Fruit fly (Drosophila melanogaster): ENCODE data around the gene Elys.

Gene Elys

dm6 chrX:19690050-19690449 is 37.9 kb downstream of the Elys start:
- TF ChIP-seq pan (optimal IDR thresholded peaks at IDR 0.05) (no peak), EcR (GFP tag; optimal IDR thresholded peaks at IDR 0.05) (no peak), CG8478 (optimal IDR thresholded peaks at IDR 0.05) (no peak), psq (optimal IDR thresholded peaks at IDR 0.05) (no peak), usp (GFP tag; optimal IDR thresholded peaks at IDR 0.05) (no peak), Dll (optimal IDR thresholded peaks at IDR 0.05) (no peak)

dm6 chrX:19692951-19693698 is 41.0 kb downstream of the Elys start, which contains the start of gene Mer:
Mer (minus strand) TSS chrX:19693500.
- TF ChIP-seq pan (optimal IDR thresholded peaks at IDR 0.05) (no peak), CG8478 (optimal IDR thresholded peaks at IDR 0.05) (no peak), psq (optimal IDR thresholded peaks at IDR 0.05) (no peak), usp (GFP tag; optimal IDR thresholded peaks at IDR 0.05) (no peak), Dll (optimal IDR thresholded peaks at IDR 0.05) (no peak), EcR (GFP tag; optimal IDR thresholded peaks at IDR 0.05) (no peak)

DNA sequence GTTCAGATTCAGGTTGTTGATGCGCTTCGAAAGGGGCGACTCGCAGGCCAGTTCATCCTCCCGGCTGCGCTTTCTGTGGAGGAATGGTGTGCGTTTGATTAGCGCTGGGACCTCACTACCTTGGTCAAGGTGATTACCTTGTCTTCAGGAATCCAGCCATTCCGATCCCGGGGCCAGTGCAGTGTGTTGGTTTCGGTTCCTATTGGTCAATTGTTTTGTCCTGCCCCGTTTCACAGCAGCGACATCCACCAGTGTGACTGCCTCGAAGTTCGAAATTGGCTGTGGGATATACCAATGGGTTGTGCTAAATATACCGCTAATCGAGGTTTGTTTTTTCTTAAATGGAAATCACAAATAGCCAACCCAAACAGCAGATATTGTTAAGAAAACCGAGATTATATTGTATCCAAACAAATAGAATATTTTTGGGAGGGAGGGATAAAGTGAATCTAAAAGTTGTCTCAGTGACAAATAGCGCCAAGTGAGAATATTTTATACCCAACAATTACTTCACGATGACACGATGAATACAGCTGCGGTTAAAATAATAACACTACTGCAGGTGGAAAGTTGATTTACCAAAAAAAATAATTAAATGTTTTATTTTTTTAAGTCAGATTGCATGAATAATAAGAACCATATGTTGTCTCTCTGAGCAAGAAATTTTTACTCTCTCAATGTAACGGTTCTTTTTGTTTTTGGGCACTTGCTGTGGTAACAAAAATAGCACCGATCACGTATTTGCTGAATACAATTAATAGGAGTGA is 42.9 kb downstream of the Elys start, which contains the start of gene CG14229:
Gene CG14229, minus strand, starts transcription at position 459 of the 767 bp plus-strand sequence.
- TF ChIP-seq usp (GFP tag; optimal IDR thresholded peaks at IDR 0.05): no peak
- no peak for TF ChIP-seq psq (optimal IDR thresholded peaks at IDR 0.05)
- TF ChIP-seq EcR (GFP tag; optimal IDR thresholded peaks at IDR 0.05): no peak
- TF ChIP-seq pan (optimal IDR thresholded peaks at IDR 0.05): no peak
- no peak for TF ChIP-seq CG8478 (optimal IDR thresholded peaks at IDR 0.05)
- no peak for TF ChIP-seq Dll (optimal IDR thresholded peaks at IDR 0.05)

DNA sequence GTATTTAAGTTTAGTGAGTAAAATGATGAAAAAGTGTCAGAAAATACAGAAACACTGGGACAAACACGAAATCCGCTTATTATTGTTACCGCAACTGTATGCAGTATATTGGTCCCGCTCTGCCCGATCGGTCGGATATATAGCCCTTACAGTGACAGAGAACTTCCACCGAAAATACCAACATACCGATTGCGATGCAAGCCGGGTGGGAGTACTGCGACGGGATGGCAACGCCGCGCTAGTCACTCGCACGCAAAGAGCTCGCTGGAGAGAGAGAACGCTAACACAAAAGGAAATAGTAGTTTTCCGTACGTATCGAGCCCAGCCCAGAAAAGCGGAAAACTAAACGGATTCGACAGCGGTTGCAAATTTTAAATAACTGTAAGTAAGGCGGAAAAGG is 44.7 kb downstream of the Elys start, which contains the start of gene Cdc42:
Gene Cdc42, plus strand, starts transcription at position 247 of the 400 bp plus-strand sequence.
- TF ChIP-seq psq (optimal IDR thresholded peaks at IDR 0.05): no peak
- TF ChIP-seq Dll (optimal IDR thresholded peaks at IDR 0.05): no peak
- no peak for TF ChIP-seq pan (optimal IDR thresholded peaks at IDR 0.05)
- no peak for TF ChIP-seq usp (GFP tag; optimal IDR thresholded peaks at IDR 0.05)
- TF ChIP-seq CG8478 (optimal IDR thresholded peaks at IDR 0.05): no peak
- no peak for TF ChIP-seq EcR (GFP tag; optimal IDR thresholded peaks at IDR 0.05)

dm6 chrX:19697255-19697877 is 45.3 kb downstream of the Elys start:
- peak; percentile 12 for TF ChIP-seq Dll (optimal IDR thresholded peaks at IDR 0.05)
- no peak for TF ChIP-seq usp (GFP tag; optimal IDR thresholded peaks at IDR 0.05)
- no peak for TF ChIP-seq EcR (GFP tag; optimal IDR thresholded peaks at IDR 0.05)
- TF ChIP-seq pan (optimal IDR thresholded peaks at IDR 0.05): no peak
- no peak for TF ChIP-seq psq (optimal IDR thresholded peaks at IDR 0.05)
- TF ChIP-seq CG8478 (optimal IDR thresholded peaks at IDR 0.05): peak; percentile 6

DNA sequence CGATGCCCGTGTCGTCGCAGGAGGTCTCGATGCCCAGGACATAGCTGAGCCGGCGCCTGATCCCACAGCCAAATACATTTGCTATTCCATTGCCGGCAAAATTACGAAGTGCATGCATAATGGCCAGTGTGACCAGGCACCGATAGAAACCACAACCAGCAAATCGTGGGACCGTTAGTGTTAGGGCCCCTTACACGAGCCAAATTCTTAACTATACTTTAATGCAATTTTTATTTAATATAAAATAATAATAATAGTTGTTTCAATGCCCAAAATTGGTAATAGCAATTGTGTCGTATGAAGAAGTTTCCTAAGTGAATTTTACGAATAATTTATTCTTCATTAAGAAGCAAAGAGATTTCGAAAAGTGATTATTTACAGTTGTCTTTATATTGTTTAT is 49.5 kb downstream of the Elys start, which contains the start of gene Tcs4:
Gene Tcs4, minus strand, starts transcription at position 145 of the 400 bp plus-strand sequence.
- TF ChIP-seq psq (optimal IDR thresholded peaks at IDR 0.05) (no peak), CG8478 (optimal IDR thresholded peaks at IDR 0.05) (no peak), pan (optimal IDR thresholded peaks at IDR 0.05) (no peak), usp (GFP tag; optimal IDR thresholded peaks at IDR 0.05) (no peak), EcR (GFP tag; optimal IDR thresholded peaks at IDR 0.05) (no peak), Dll (optimal IDR thresholded peaks at IDR 0.05) (no peak)

DNA sequence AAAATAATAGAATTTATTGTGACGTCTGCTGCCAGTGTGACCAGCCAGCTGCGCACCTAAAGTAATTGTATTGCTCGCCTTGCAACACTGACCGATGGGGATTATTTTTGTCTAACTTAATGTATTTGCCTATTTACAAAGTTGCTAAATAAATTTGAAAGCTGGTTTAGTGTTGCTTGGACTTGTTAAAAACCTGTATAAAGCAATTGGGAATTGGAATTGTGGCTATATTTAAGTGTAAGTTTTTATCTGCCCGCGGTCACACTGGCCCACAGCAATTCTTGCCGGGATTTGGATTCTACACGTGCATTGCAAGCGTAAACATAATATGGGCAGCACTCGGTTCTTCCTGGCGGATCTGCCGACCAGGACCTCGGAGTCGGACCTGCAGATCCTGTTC is 52.0 kb downstream of the Elys start, which contains the start of the genes CG14230 and CG14232:
Gene CG14230, plus strand, starts transcription at position 94 of the 400 bp plus-strand sequence.
Gene CG14232, minus strand, starts transcription at position 177 of the 400 bp plus-strand sequence.
- TF ChIP-seq EcR (GFP tag; optimal IDR thresholded peaks at IDR 0.05) (no peak), psq (optimal IDR thresholded peaks at IDR 0.05) (no peak), pan (optimal IDR thresholded peaks at IDR 0.05) (no peak), usp (GFP tag; optimal IDR thresholded peaks at IDR 0.05) (no peak), Dll (optimal IDR thresholded peaks at IDR 0.05) (no peak)

Data from whole organism.